Worm (Caenorhabditis elegans): ENCODE data around the gene col-119.

DNA sequence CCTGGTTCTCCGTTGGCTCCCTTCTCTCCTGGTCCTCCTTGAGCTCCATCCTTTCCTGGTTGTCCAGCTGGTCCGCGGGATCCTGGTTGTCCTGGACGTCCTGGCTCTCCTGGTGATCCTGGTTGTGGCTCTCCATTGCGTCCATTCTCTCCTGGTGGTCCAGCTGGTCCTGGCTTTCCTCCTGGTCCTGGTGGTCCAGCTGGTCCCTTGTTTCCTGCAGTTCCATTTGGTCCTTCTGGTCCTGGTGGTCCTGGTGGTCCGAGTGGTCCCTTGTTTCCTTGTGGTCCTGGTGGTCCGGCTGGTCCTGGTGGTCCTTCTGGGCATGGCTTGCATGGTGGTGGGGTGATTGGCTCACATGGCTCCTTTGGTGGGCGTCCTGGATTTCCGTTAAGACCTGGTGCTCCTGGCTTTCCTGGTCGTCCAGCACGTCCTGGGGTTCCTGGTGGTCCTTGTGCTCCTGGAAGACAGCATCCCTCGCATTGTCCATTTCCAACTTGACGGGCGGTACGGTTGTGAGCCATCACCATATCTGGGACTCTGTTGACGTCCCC is 458 bp downstream of the col-119 start:
- no peak for TF ChIP-seq sem-4 (tag; optimal IDR thresholded peaks at IDR 0.05)
- TF ChIP-seq snpc-4 (tag; optimal IDR thresholded peaks at IDR 0.05): no peak
- TF ChIP-seq ama-1 (optimal IDR thresholded peaks at IDR 0.05): no peak
- TF ChIP-seq nhr-10 (tag; optimal IDR thresholded peaks at IDR 0.05): no peak
- no peak for TF ChIP-seq unc-62 (GFP tag; optimal IDR thresholded peaks at IDR 0.05)
- no peak for TF ChIP-seq sma-3 (GFP tag; optimal IDR thresholded peaks at IDR 0.05)
- TF ChIP-seq dmd-4 (tag; optimal IDR thresholded peaks at IDR 0.05): no peak
- no peak for TF ChIP-seq lsy-2 (tag; optimal IDR thresholded peaks at IDR 0.05)
- no peak for TF ChIP-seq egl-27 (tag; optimal IDR thresholded peaks at IDR 0.05)
